Fruit fly (Drosophila melanogaster) whole organism, larva: ENCODE data around the gene Vps36.

ENCODE experiments used
- noc ChIP-seq: fragments of 200-800 bp; sonication (Bioruptor generic); optimal IDR thresholded peaks from 3 replicates; lab custom pipeline; 2019; ENCODE audit warnings: missing biosample characterization, mild to moderate bottlenecking, missing genetic modification characterization, moderate library complexity

Gene Vps36

DNA sequence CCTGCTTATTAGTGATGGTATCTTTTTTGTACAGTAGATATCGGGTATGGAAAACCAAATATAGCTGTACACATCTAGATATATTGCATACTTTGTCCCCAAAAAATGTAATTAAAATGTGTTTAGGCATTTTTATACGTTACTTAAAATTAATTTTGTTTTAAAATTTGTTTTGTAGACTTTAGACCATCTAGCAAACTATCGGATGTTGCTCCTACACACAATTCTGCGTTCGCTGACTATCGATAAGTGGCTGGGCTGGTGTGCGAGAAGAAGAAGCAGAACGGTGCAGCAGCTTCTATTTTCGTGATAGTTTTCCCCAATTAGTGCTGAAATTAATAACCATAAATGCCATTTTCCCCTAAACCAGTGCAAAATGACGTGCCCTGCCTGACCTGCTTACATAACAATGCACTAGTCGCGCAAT, at the start of gene Vps36, which contains the start of gene Liprin-beta:
Vps36 (minus strand) TSS at position 1 of the 427 bp plus-strand sequence.
Liprin-beta (plus strand) TSS at position 143 of the 427 bp plus-strand sequence.
- TF ChIP-seq noc (tag; lab: Kevin White, UChicago), result no peak

- TF ChIP-seq noc (tag; lab: Kevin White, UChicago), result no peak
These were observed 6.8 kb upstream of the Vps36 start, which contains the start of gene CG10710 for dm6 chr3L:13519555-13520284. TSS of gene CG10710 (minus strand) at chr3L:13519605.

DNA sequence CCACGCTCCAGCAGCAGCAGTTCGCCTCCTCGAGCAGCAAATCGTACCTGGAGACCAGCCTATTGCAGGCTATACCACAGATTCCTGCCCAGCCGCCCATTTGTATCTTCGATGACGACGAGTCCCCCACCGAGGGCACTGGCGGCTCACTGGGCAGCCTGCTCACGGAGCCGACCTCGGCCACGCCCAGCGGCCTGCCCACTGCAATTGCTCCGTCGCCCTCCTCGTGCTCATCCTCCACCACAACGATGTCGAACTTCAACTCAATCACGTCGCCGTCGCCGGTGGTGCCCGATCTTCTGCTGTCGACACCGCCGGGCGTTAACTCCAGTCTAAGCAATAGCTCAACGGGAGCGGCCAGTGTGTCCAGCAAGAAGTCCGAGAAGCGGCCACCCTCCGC, 9.3 kb downstream of the Vps36 start:
- no peak for TF ChIP-seq noc (tag; lab: Kevin White, UChicago)

DNA sequence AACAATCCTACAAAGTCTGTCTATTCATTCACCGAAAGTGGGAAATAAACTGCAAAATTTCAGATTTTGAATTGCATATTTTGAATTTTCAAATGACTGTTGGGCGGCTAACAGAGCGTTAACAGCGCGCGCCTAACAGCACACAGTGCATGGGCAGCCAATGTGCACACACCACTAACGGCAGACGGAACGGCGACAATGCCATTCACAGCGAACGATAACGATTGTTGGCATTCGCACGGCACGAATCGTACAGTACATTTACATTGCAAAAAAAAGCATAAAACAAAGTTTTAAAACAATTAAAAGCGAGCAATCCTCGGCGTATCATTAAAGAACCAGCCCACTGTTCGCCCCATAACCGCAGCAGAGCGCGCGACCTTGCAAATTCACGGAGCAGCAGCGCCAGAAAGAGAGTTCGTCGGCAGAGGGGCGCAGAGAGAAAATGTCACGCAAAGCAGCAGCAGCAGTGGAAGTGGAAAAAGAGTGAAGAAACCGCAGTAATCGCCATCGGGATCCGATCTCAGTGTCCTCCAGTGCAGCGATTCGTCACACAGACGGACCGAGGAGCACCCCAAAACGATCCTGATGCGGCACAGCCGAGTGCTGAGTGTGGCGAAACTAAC, 10.3 kb downstream of the Vps36 start, which contains the start of gene Spt20:
Spt20 (plus strand) TSS at position 224 of the 626 bp plus-strand sequence.
- TF ChIP-seq noc (tag; lab: Kevin White, UChicago), result no peak

dm6 chr3L:13499932-13500719, 12.8 kb downstream of the Vps36 start:
- TF ChIP-seq noc (tag; lab: Kevin White, UChicago), result no peak

DNA sequence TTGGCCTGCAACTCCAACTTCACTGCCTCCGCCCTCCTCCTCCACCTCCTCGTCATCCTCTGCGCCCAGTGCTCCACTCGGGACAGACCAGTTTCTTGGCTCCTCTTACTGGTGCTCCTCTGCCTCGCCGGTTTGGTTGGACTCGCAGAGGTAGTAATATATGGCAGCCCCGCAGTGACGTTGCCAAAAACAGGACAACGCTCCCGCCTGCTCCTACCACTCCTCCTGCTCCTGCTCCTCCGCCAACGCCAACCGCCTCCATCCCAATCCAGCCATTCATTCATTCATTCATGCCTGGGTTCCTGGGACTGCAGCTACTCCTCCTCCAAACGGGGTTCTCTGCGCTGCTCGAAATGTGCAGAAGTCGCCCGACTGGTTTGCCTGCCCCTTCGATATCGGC, 13.4 kb downstream of the Vps36 start:
- no peak for TF ChIP-seq noc (tag; lab: Kevin White, UChicago)

DNA sequence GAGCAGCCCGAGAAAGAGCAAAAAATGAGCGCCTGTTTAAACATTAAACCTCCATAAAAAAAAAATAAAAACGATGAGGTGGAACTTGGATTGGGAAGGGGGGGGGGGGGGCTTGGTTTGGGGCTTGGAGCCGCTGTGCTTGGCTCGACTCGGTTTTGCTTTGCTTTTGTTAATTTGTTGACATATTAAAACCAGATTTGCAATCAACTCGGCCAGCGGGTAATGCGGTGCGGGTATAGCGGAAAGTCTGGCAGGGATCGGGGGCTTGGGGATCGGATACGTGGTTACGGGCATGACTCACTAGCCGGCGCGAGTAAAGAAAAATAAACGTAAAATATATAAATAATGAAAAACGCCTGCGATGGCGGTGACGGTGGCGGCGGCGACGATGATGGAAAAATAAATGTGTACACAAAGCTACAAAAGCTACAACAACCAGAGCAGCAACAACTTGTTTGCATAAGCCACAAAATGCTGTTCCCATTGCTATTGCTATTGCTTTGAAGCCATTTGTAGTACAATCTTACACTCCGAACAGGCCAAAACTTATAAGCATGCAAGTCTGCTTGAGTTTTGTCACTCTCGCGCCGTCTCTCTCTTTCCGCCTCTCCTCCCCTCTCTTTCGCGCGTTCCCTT, 15.1 kb downstream of the Vps36 start:
- TF ChIP-seq noc (tag; lab: Kevin White, UChicago), result no peak

- TF ChIP-seq noc (tag; lab: Kevin White, UChicago), result no peak
These were observed 17.8 kb downstream of the Vps36 start for dm6 chr3L:13495065-13495464.

dm6 chr3L:13494363-13495015, 18.4 kb downstream of the Vps36 start:
- TF ChIP-seq noc (tag; lab: Kevin White, UChicago), result no peak

dm6 chr3L:13490689-13491348, 22.1 kb downstream of the Vps36 start:
- no peak for TF ChIP-seq noc (tag; lab: Kevin White, UChicago)

DNA sequence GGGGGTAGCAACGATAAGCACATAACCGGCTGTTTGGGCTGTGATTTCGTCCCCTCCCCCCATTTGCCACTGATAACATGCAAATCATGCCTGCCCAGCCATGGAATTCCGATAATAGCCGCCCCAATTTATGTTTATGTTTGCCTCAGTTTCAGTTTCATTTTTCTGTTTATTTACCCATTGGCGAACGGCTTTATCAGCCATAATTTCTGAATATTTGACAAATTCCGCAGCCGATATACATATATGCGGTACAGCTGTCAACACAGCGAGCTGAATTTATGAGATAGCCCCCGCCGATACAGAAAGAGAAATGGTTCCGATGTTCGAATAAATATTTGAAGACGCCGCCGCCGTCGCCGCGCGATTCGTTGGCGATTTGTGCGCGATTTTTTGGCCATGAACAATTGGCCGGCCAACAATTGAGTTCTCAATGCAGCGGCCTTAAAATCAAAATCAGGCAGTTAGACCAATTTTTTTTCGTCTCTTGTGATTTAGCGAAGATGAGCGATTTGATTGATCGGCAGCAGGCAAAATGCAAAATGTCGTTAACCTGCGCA, 23.6 kb downstream of the Vps36 start:
- TF ChIP-seq noc (tag; lab: Kevin White, UChicago), result peak; percentile 34

DNA sequence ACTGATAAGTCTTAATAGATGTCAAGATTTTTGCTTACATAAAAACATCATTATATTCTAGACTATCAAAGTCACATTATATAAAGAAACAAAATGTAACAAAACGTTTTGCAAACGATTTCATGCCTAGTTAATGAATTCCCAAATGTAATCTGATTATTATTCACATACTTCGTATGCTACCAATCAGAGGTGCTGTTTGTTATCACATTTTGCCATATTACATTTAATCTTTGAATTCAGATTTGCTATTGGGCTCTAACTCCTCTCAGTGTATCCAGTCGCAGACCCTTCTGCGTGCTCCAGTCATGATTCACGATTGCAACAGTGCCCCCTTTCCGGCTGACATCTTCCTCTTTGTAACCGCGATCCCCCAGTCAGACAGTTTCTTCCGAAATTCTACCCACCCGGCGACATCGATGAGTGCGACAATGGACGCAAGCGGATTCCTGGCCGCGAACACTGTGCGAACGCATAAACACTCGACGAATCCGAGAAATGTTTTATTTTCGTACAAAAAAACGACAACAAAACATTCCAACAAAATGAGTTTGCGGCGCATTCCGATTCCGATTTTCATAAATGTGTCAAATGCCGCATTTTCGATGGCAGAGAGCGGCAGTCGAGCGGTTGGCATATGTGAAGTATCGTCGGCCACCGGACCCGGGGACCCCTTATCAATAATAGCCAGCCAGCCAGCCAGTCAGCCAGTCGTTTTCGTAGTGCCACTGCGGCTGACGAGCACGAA, 24.6 kb downstream of the Vps36 start:
- TF ChIP-seq noc (tag; lab: Kevin White, UChicago), result no peak

- TF ChIP-seq noc (tag; lab: Kevin White, UChicago), result no peak
These were observed 26.0 kb downstream of the Vps36 start for dm6 chr3L:13486860-13487404.
